Fruit fly (Drosophila melanogaster) whole organism, embryonic: ENCODE results near the gene CG34265.

Experiments
- Atf-2 ChIP-seq: fragments of 200-800 bp; sonication (Bioruptor generic); optimal IDR thresholded peaks from 2 replicates; lab custom pipeline; 2016; ENCODE audit warnings: missing biosample characterization, missing genetic modification characterization
- Atf6 ChIP-seq: fragments of 200-800 bp; sonication (Bioruptor generic); IDR thresholded peaks from 2 replicates; pipeline ENCODE4 v1.3.6; 2022; ENCODE audit warnings: missing biosample characterization, missing genetic modification characterization
- CG1024 ChIP-seq: fragments of 200-800 bp; sonication (Bioruptor generic); IDR thresholded peaks from 2 replicates; pipeline ENCODE4 v1.3.6; 2022; ENCODE audit warnings: missing biosample characterization, missing genetic modification characterization
- CG11085 ChIP-seq: fragments of 200-800 bp; sonication (Bioruptor generic); IDR thresholded peaks from 2 replicates; pipeline ENCODE4 v1.3.6; 2022; ENCODE audit warnings: missing biosample characterization, missing genetic modification characterization
- CG11560 ChIP-seq: fragments of 200-800 bp; sonication (Bioruptor generic); IDR thresholded peaks from 3 replicates; pipeline ENCODE4 v1.3.6; 2022; ENCODE audit warnings: missing biosample characterization, missing genetic modification characterization
- CG13123 ChIP-seq: fragments of 200-800 bp; sonication (Bioruptor generic); optimal IDR thresholded peaks from 2 replicates; lab custom pipeline; 2016; ENCODE audit warnings: missing biosample characterization, missing genetic modification characterization
- CG13624 ChIP-seq: fragments of 200-800 bp; sonication (Bioruptor generic); optimal IDR thresholded peaks from 2 replicates; lab custom pipeline; 2016; ENCODE audit warnings: missing biosample characterization, missing genetic modification characterization
- CG14014 ChIP-seq: fragments of 200-800 bp; sonication (Bioruptor generic); IDR thresholded peaks from 2 replicates; pipeline ENCODE4 v1.3.6; 2022; ENCODE audit warnings: missing biosample characterization, missing genetic modification characterization
- CG14050 ChIP-seq: fragments of 200-800 bp; sonication (Bioruptor generic); IDR thresholded peaks from 3 replicates; pipeline ENCODE4 v1.3.6; 2022; ENCODE audit warnings: missing biosample characterization, missing genetic modification characterization
- CG14441 ChIP-seq: fragments of 200-800 bp; sonication (Bioruptor generic); IDR thresholded peaks from 2 replicates; pipeline ENCODE4 v1.3.6; 2022; ENCODE audit warnings: missing biosample characterization, missing genetic modification characterization
- CG18011 ChIP-seq: fragments of 200-800 bp; sonication (Bioruptor generic); optimal IDR thresholded peaks from 2 replicates; lab custom pipeline; 2017; ENCODE audit warnings: missing biosample characterization, missing genetic modification characterization, mild to moderate bottlenecking, moderate library complexity, missing genotype
- CG3065 ChIP-seq: fragments of 200-800 bp; sonication (Bioruptor generic); optimal IDR thresholded peaks from 2 replicates; lab custom pipeline; 2016; ENCODE audit warnings: missing biosample characterization, missing genetic modification characterization
- CG31388 ChIP-seq: fragments of 200-800 bp; sonication (Bioruptor generic); optimal IDR thresholded peaks from 2 replicates; lab custom pipeline; 2016; ENCODE audit warnings: missing biosample characterization, missing genetic modification characterization
- CG3726 ChIP-seq: fragments of 200-800 bp; sonication (Bioruptor generic); IDR thresholded peaks from 3 replicates; pipeline ENCODE4, ENCODE4 v1.3.6; 2022; ENCODE audit warnings: missing biosample characterization, missing genetic modification characterization
- CG4282 ChIP-seq: fragments of 200-800 bp; sonication (Bioruptor generic); optimal IDR thresholded peaks from 2 replicates; lab custom pipeline; 2016; ENCODE audit warnings: missing biosample characterization, missing genetic modification characterization
- CG5245 ChIP-seq: fragments of 200-800 bp; sonication (Bioruptor generic); optimal IDR thresholded peaks from 3 replicates; lab custom pipeline; 2016; ENCODE audit warnings: missing biosample characterization, missing genetic modification characterization
- CG5953 ChIP-seq: fragments of 200-800 bp; sonication (Bioruptor generic); IDR thresholded peaks from 2 replicates; pipeline ENCODE4 v1.3.6; 2022; ENCODE audit warnings: missing biosample characterization, missing genetic modification characterization
- CG6689 ChIP-seq: fragments of 200-800 bp; sonication (Bioruptor generic); IDR thresholded peaks from 2 replicates; pipeline ENCODE4 v1.3.6; 2022; ENCODE audit warnings: missing biosample characterization, missing genetic modification characterization
- CG7745 ChIP-seq: fragments of 200-800 bp; sonication (Bioruptor generic); optimal IDR thresholded peaks from 2 replicates; lab custom pipeline; 2018; ENCODE audit warnings: missing biosample characterization, mild to moderate bottlenecking, missing genetic modification characterization, moderate library complexity
- CG7987 ChIP-seq: fragments of 200-800 bp; sonication (Bioruptor generic); optimal IDR thresholded peaks from 2 replicates; lab custom pipeline; 2018; ENCODE audit warnings: missing biosample characterization, mild to moderate bottlenecking, missing genetic modification characterization, moderate library complexity
- CG9932 ChIP-seq: fragments of 200-800 bp; sonication (Bioruptor generic); IDR thresholded peaks from 2 replicates; pipeline ENCODE4 v1.3.6; 2022; ENCODE audit warnings: missing biosample characterization, missing genetic modification characterization
- CoRest ChIP-seq: fragments of 200-800 bp; sonication (Bioruptor generic); optimal IDR thresholded peaks from 3 replicates; lab custom pipeline; 2018; ENCODE audit warnings: missing biosample characterization, mild to moderate bottlenecking, missing genetic modification characterization, moderate library complexity
- Dad ChIP-seq: fragments of 200-800 bp; sonication (Bioruptor generic); optimal IDR thresholded peaks from 3 replicates; lab custom pipeline; 2016; ENCODE audit warnings: missing biosample characterization, missing genetic modification characterization
- Doc3 ChIP-seq: fragments of 200-800 bp; sonication (Bioruptor generic); IDR thresholded peaks from 3 replicates; pipeline ENCODE4 v1.3.6; 2022; ENCODE audit warnings: missing biosample characterization, missing genetic modification characterization; ENCODE audit not compliant: partially characterized antibody
- Eip74EF ChIP-seq, 2 experiments: fragments of 200-800 bp in 1 of 2; fragments of >200 bp in 1 of 2; sonication (Bioruptor generic) in 1 of 2; optimal IDR thresholded peaks; 2 replicates each; lab custom pipeline; 2017 to 2019; ENCODE audit warnings: missing biosample characterization in 2 of 2, missing genetic modification characterization in 2 of 2, mild to moderate bottlenecking in 1 of 2, moderate library complexity in 1 of 2
- GATAe ChIP-seq: fragments of 200-800 bp; sonication (Bioruptor generic); conservative IDR thresholded peaks from 2 replicates; pipeline ENCODE4 v1.3.6; 2022; ENCODE audit warnings: missing biosample characterization, missing genetic modification characterization
- Lim3 ChIP-seq: fragments of 200-800 bp; sonication (Bioruptor generic); IDR thresholded peaks from 2 replicates; pipeline ENCODE4 v1.3.6; 2022; ENCODE audit warnings: missing biosample characterization, missing genetic modification characterization
- Meics ChIP-seq: fragments of 200-800 bp; sonication (Bioruptor generic); optimal IDR thresholded peaks from 2 replicates; lab custom pipeline; 2017; ENCODE audit warnings: missing biosample characterization, mild to moderate bottlenecking, missing genetic modification characterization
- Neu2 ChIP-seq: fragments of 200-800 bp; sonication (Bioruptor generic); optimal IDR thresholded peaks from 3 replicates; lab custom pipeline; 2016; ENCODE audit warnings: missing biosample characterization, missing genetic modification characterization, borderline replicate concordance
- Poxn ChIP-seq: fragments of 200-800 bp; sonication (Bioruptor generic); IDR thresholded peaks from 2 replicates; pipeline ENCODE4 v1.3.6; 2022; ENCODE audit warnings: missing biosample characterization, missing genetic modification characterization
- Scr ChIP-seq: fragments of 200-800 bp; sonication (Bioruptor generic); IDR thresholded peaks from 2 replicates; pipeline ENCODE4 v1.3.6; 2022; ENCODE audit warnings: missing biosample characterization, missing genetic modification characterization; ENCODE audit not compliant: partially characterized antibody
- Sox100B ChIP-seq: fragments of 200-800 bp; sonication (Bioruptor generic); optimal IDR thresholded peaks from 3 replicates; lab custom pipeline; 2018; ENCODE audit warnings: missing biosample characterization, mild to moderate bottlenecking, missing genetic modification characterization
- Taf1 ChIP-seq: fragments of 200-800 bp; sonication (Bioruptor generic); IDR thresholded peaks from 2 replicates; pipeline ENCODE4 v1.3.6; 2022; ENCODE audit warnings: missing biosample characterization, missing genetic modification characterization
- Xbp1 ChIP-seq: fragments of 200-800 bp; sonication (Bioruptor generic); optimal IDR thresholded peaks from 3 replicates; lab custom pipeline; 2016; ENCODE audit warnings: missing biosample characterization, mild to moderate bottlenecking, missing genetic modification characterization
- ato ChIP-seq: fragments of 200-800 bp; sonication (Bioruptor generic); IDR thresholded peaks from 2 replicates; pipeline ENCODE4 v1.3.6; 2022; ENCODE audit warnings: missing biosample characterization, missing genetic modification characterization; ENCODE audit not compliant: partially characterized antibody
- bigmax ChIP-seq: fragments of 200-800 bp; sonication (Bioruptor generic); optimal IDR thresholded peaks from 2 replicates; lab custom pipeline; 2018; ENCODE audit warnings: missing biosample characterization, mild to moderate bottlenecking, missing genetic modification characterization
- cato ChIP-seq: fragments of 200-800 bp; sonication (Bioruptor generic); optimal IDR thresholded peaks from 2 replicates; lab custom pipeline; 2016; ENCODE audit warnings: missing biosample characterization, missing genetic modification characterization, borderline replicate concordance
- chif ChIP-seq, 2 experiments: fragments of 200-800 bp; sonication (Bioruptor generic); optimal IDR thresholded peaks; 3 replicates each; lab custom pipeline; 2016; ENCODE audit warnings: missing biosample characterization in 2 of 2, missing genetic modification characterization in 2 of 2
- chm ChIP-seq: fragments of 200-800 bp; sonication (Bioruptor generic); IDR thresholded peaks from 2 replicates; pipeline ENCODE4 v1.3.6; 2022; ENCODE audit warnings: missing biosample characterization, missing genetic modification characterization
- grau ChIP-seq: fragments of 200-800 bp; optimal IDR thresholded peaks from 3 replicates; lab custom pipeline; 2019; ENCODE audit warnings: missing biosample characterization, mild to moderate bottlenecking, missing genetic modification characterization, moderate library complexity
- her ChIP-seq: fragments of 200-800 bp; sonication (Bioruptor generic); optimal IDR thresholded peaks from 2 replicates; lab custom pipeline; 2016; ENCODE audit warnings: missing biosample characterization, missing genetic modification characterization
- maf-S ChIP-seq: fragments of 200-800 bp; sonication (Bioruptor generic); optimal IDR thresholded peaks from 2 replicates; lab custom pipeline; 2016; ENCODE audit warnings: missing biosample characterization, missing genetic modification characterization
- nom ChIP-seq: fragments of 200-800 bp; sonication (Bioruptor generic); optimal IDR thresholded peaks from 2 replicates; lab custom pipeline; 2017; ENCODE audit warnings: missing biosample characterization, missing genetic modification characterization, mild to moderate bottlenecking, moderate library complexity, missing genetic modification reagents
- odd ChIP-seq: fragments of 200-800 bp; sonication (Bioruptor generic); optimal IDR thresholded peaks from 2 replicates; lab custom pipeline; 2017; ENCODE audit warnings: missing biosample characterization, mild to moderate bottlenecking, missing genetic modification characterization
- org-1 ChIP-seq: fragments of 200-800 bp; sonication (Bioruptor generic); optimal IDR thresholded peaks from 2 replicates; lab custom pipeline; 2017; ENCODE audit warnings: missing biosample characterization, missing genetic modification characterization
- pita ChIP-seq: fragments of 200-800 bp; sonication (Bioruptor generic); optimal IDR thresholded peaks from 2 replicates; lab custom pipeline; 2017; ENCODE audit warnings: missing biosample characterization, mild to moderate bottlenecking, missing genetic modification characterization
- psq ChIP-seq: fragments of 200-800 bp; sonication (Bioruptor generic); optimal IDR thresholded peaks from 2 replicates; lab custom pipeline; 2017; ENCODE audit warnings: missing biosample characterization, missing genetic modification characterization
- row ChIP-seq: fragments of 200-800 bp; sonication (Bioruptor generic); IDR thresholded peaks from 3 replicates; pipeline ENCODE4 v1.3.6; 2022; ENCODE audit warnings: missing biosample characterization, missing genetic modification characterization
- schlank ChIP-seq: fragments of 200-800 bp; sonication (Bioruptor generic); optimal IDR thresholded peaks from 2 replicates; lab custom pipeline; 2018; ENCODE audit warnings: missing biosample characterization, mild to moderate bottlenecking, missing genetic modification characterization
- sisA ChIP-seq: fragments of 200-800 bp; sonication (Bioruptor generic); IDR thresholded peaks from 2 replicates; pipeline ENCODE4 v1.3.6; 2022; ENCODE audit warnings: missing biosample characterization, missing genetic modification characterization
- stc ChIP-seq: fragments of 200-800 bp; sonication (Bioruptor generic); IDR thresholded peaks from 2 replicates; pipeline ENCODE4 v1.3.6; 2022; ENCODE audit warnings: missing biosample characterization, missing genetic modification characterization
- yki ChIP-seq: fragments of >200 bp; optimal IDR thresholded peaks from 3 replicates; lab custom pipeline; 2018

Gene CG34265

dm6 chr3L:3303087-3303526, 34.8 kb downstream of the CG34265 start, which contains the start of gene CG14968 (continued):
- TF ChIP-seq Scr (GFP tag; lab: Robert Waterston, UW) (no peak), CG14014 (GFP tag; lab: Robert Waterston, UW) (peak; percentile 97), Dad (peak; percentile 86), CG11085 (peak; percentile 90), chif (GFP tag; optimal IDR thresholded peaks at IDR 0.05; lab: Kevin White, UChicago) (peak; percentile 41 to 67), Doc3 (GFP tag; lab: Robert Waterston, UW) (no peak), CG11560 (tag; lab: Robert Waterston, UW) (peak; percentile 76), psq (GFP tag; lab: Kevin White, UChicago) (peak; percentile 76), CG3726 (GFP tag; lab: Robert Waterston, UW) (peak; percentile 87), Neu2 (GFP tag; lab: Kevin White, UChicago) (no peak), CG14441 (GFP tag; lab: Robert Waterston, UW) (peak; percentile 95), CG13624 (GFP tag; lab: Kevin White, UChicago) (peak; percentile 79), Eip74EF (GFP tag; optimal IDR thresholded peaks at IDR 0.05; lab: Kevin White, UChicago) (peak in 1 of 2 experiments; percentile 85), Atf6 (GFP tag; lab: Robert Waterston, UW) (peak; percentile 97), CG5245 (GFP tag; lab: Kevin White, UChicago) (peak; percentile 80), CG7987 (GFP tag; lab: Kevin White, UChicago) (peak; percentile 88), Taf1 (peak; percentile 91), Atf-2 (GFP tag; lab: Kevin White, UChicago) (peak; percentile 57), yki (lab: Kevin White, UChicago) (no peak), CG18011 (GFP tag; lab: Kevin White, UChicago) (peak; percentile 83), Lim3 (GFP tag; lab: Robert Waterston, UW) (peak; percentile 83), pita (GFP tag; lab: Kevin White, UChicago) (peak; percentile 26), sisA (peak; percentile 91), CG13123 (GFP tag; lab: Kevin White, UChicago) (peak; percentile 85), odd (GFP tag; lab: Kevin White, UChicago) (peak; percentile 88), org-1 (GFP tag; lab: Kevin White, UChicago) (peak; percentile 71), maf-S (peak; percentile 51), CG1024 (GFP tag; lab: Robert Waterston, UW) (peak; percentile 90), CG9932 (peak; percentile 98), CG5953 (GFP tag; lab: Robert Waterston, UW) (peak; percentile 91), CG14050 (peak; percentile 97), CG31388 (GFP tag; lab: Kevin White, UChicago) (peak; percentile 80), nom (peak; percentile 59), GATAe (GFP tag; lab: Robert Waterston, UW) (peak; percentile 75; the same call in 1 of the 2 replicates), stc (peak; percentile 96), bigmax (GFP tag; lab: Kevin White, UChicago) (peak; percentile 74), CG4282 (no peak), Poxn (GFP tag; lab: Robert Waterston, UW) (peak; percentile 81), row (GFP tag; lab: Robert Waterston, UW) (peak; percentile 96), Meics (GFP tag; lab: Kevin White, UChicago) (peak; percentile 96), ato (no peak), CoRest (tag; lab: Kevin White, UChicago) (peak; percentile 94), grau (peak; percentile 94), schlank (tag; lab: Kevin White, UChicago) (peak; percentile 70), chm (GFP tag; lab: Robert Waterston, UW) (peak; percentile 95), CG7745 (tag; lab: Kevin White, UChicago) (no peak), Xbp1 (peak; percentile 93), CG3065 (GFP tag; lab: Kevin White, UChicago) (peak; percentile 70), cato (GFP tag; lab: Kevin White, UChicago) (peak; percentile 82), Sox100B (GFP tag; lab: Kevin White, UChicago) (peak; percentile 86), her (peak; percentile 36), CG6689 (peak; percentile 93)
